Fruit fly (Drosophila melanogaster): ENCODE measurements around the gene Boh2.

The Boh2 gene

DNA sequence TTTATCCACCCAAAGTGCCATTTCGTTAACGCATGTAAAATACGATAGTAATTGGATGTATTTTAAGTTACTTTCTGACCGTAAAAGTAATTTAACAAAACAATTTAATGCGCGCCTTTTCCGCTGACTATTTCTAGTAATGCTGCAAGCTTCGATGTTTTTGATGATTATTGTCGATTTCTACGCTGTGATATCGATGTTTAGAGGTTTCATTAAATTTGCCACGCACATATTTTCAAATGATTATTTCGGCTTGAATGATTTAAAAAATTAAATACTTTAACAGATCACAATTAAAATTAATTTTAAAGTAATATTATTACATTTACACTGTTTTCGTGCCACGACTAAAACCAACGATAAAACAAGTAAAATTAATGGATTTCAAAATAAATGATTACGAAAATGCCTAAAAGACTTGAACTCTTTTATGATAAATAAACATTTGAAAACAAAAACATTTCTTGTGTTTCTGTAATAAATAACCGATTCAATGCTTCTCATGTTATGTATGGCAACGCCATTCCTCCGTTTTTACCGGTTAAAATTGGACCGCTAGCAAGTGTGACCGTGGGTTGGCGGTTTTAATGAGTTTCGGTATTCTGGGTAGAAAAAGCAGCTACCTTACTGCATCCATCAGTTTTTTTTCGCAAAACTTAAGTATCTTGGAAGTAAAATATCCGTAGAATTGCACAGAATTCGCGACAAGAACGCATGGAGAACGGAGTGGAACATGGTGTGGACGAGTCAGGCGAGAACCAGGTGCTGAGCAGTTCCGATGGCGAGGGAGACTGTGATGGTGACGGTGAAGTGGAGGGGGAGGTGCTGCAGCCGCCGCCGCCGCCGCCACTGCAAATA is 48.5 kb upstream of the Boh2 start, which contains the start of the genes RfC38 and CG4751 (continued):
- TF ChIP-seq bcd (GFP tag; optimal IDR thresholded peaks at IDR 0.05) (no peak), wor (GFP tag; IDR thresholded peaks at IDR 0.05) (no peak), lov (optimal IDR thresholded peaks at IDR 0.05) (no peak), lov (GFP tag; IDR thresholded peaks at IDR 0.05) (no peak), bab2 (GFP tag; optimal IDR thresholded peaks at IDR 0.05) (no peak), CG7745 (tag; optimal IDR thresholded peaks at IDR 0.05) (no peak), knrl (GFP tag; IDR thresholded peaks at IDR 0.05; ENCODE audit: partially characterized antibody) (peak; percentile 67), CG2199 (GFP tag; IDR thresholded peaks at IDR 0.05) (no peak), CG8359 (GFP tag; optimal IDR thresholded peaks at IDR 0.05; ENCODE audit: borderline replicate concordance) (no peak), CG4820 (GFP tag; optimal IDR thresholded peaks at IDR 0.05) (no peak), CG12071 (GFP tag; optimal IDR thresholded peaks at IDR 0.05) (no peak), CG8478 (optimal IDR thresholded peaks at IDR 0.05) (no peak), nau (GFP tag; optimal IDR thresholded peaks at IDR 0.05) (no peak), zen2 (GFP tag; IDR thresholded peaks at IDR 0.05; ENCODE audit: partially characterized antibody) (peak; percentile 41; the same call in 1 of the 3 replicates), Nf-YA (GFP tag; IDR thresholded peaks at IDR 0.05) (no peak), CG16813 (GFP tag; IDR thresholded peaks at IDR 0.05; ENCODE audit: partially characterized antibody) (peak; percentile 63), ham (GFP tag; IDR thresholded peaks at IDR 0.05) (no peak), tin (GFP tag; optimal IDR thresholded peaks at IDR 0.05) (no peak), unpg (GFP tag; optimal IDR thresholded peaks at IDR 0.05) (no peak), pnt (GFP tag; optimal IDR thresholded peaks at IDR 0.05) (no peak), CG31224 (GFP tag; IDR thresholded peaks at IDR 0.05) (no peak), CG17802 (tag; optimal IDR thresholded peaks at IDR 0.05) (no peak), Hmr (GFP tag; optimal IDR thresholded peaks at IDR 0.05) (no peak), vnd (GFP tag; IDR thresholded peaks at IDR 0.05; ENCODE audit: partially characterized antibody) (peak; percentile 57; the same call in 1 of the 3 replicates), corto (GFP tag; optimal IDR thresholded peaks at IDR 0.05) (no peak), CG5953 (GFP tag; IDR thresholded peaks at IDR 0.05) (no peak), yki (optimal IDR thresholded peaks at IDR 0.05) (no peak), MTF-1 (GFP tag; optimal IDR thresholded peaks at IDR 0.05; ENCODE audit: borderline replicate concordance) (no peak), NFAT (GFP tag; IDR thresholded peaks at IDR 0.05) (no peak), prd (optimal IDR thresholded peaks at IDR 0.05) (no peak), prd (GFP tag; IDR thresholded peaks at IDR 0.05) (no peak), CG43689 (GFP tag; IDR thresholded peaks at IDR 0.05) (no peak), al (GFP tag; IDR thresholded peaks at IDR 0.05) (no peak), CG6683 (GFP tag; optimal IDR thresholded peaks at IDR 0.05) (no peak), NC2α (GFP tag; optimal IDR thresholded peaks at IDR 0.05) (no peak), sens-2 (GFP tag; IDR thresholded peaks at IDR 0.05) (no peak), kni (GFP tag; optimal IDR thresholded peaks at IDR 0.05) (no peak), bigmax (GFP tag; optimal IDR thresholded peaks at IDR 0.05) (no peak), trh (GFP tag; optimal IDR thresholded peaks at IDR 0.05) (no peak), CG2712 (tag; optimal IDR thresholded peaks at IDR 0.05) (no peak), nmo (GFP tag; optimal IDR thresholded peaks at IDR 0.05) (peak; percentile 39), CG42726 (GFP tag; IDR thresholded peaks at IDR 0.05; ENCODE audit: partially characterized antibody) (peak; percentile 52; the same call in 1 of the 2 replicates), toy (GFP tag; IDR thresholded peaks at IDR 0.05) (no peak), jing (GFP tag; optimal IDR thresholded peaks at IDR 0.05) (no peak), CG15514 (GFP tag; optimal IDR thresholded peaks at IDR 0.05) (peak; percentile 46), Nf-YC (tag; optimal IDR thresholded peaks at IDR 0.05) (no peak), mirr (GFP tag; optimal IDR thresholded peaks at IDR 0.05) (no peak), CG10147 (GFP tag; optimal IDR thresholded peaks at IDR 0.05) (no peak), CG18011 (GFP tag; optimal IDR thresholded peaks at IDR 0.05) (no peak), CG33557 (GFP tag; optimal IDR thresholded peaks at IDR 0.05) (no peak)

All from whole organism, embryonic.